Worm (Caenorhabditis elegans) whole organism, L3 larva: ENCODE results near the gene nhr-188.

ENCODE experiments used
- ZK546.5 ChIP-seq: sonication (generic microtip); optimal IDR thresholded peaks from 2 replicates; lab custom pipeline; 2017; ENCODE audit warnings: missing biosample characterization, missing genetic modification characterization
- aly-2 ChIP-seq: fragments of 150-350 bp; optimal IDR thresholded peaks from 2 replicates; lab custom pipeline; 2014; ENCODE audit warnings: missing biosample characterization, missing genetic modification characterization
- ama-1 ChIP-seq: fragments of 150-350 bp; optimal IDR thresholded peaks from 2 replicates; lab custom pipeline; 2018
- ceh-16 ChIP-seq: sonication (generic microtip); optimal IDR thresholded peaks from 2 replicates; lab custom pipeline; 2017; ENCODE audit warnings: missing biosample characterization, missing genetic modification characterization
- ceh-28 ChIP-seq: fragments of 150-350 bp; optimal IDR thresholded peaks from 2 replicates; lab custom pipeline; 2014; ENCODE audit warnings: missing biosample characterization, missing genetic modification reagents, missing genetic modification characterization
- ceh-82 ChIP-seq: fragments of 150-350 bp; optimal IDR thresholded peaks from 2 replicates; lab custom pipeline; 2014; ENCODE audit warnings: missing biosample characterization, missing genetic modification characterization
- ceh-9 ChIP-seq: sonication (generic microtip); optimal IDR thresholded peaks from 2 replicates; lab custom pipeline; 2018; ENCODE audit warnings: missing biosample characterization, missing genetic modification characterization
- daf-12 ChIP-seq: fragments of 150-350 bp; optimal IDR thresholded peaks from 2 replicates; lab custom pipeline; 2014; ENCODE audit warnings: missing biosample characterization, missing genetic modification reagents, missing genetic modification characterization
- egl-5 ChIP-seq: fragments of 150-350 bp; optimal IDR thresholded peaks from 2 replicates; lab custom pipeline; 2017; ENCODE audit warnings: missing biosample characterization, missing genetic modification reagents, missing genetic modification characterization, inconsistent platforms
- fkh-10 ChIP-seq: sonication (generic microtip); optimal IDR thresholded peaks from 2 replicates; lab custom pipeline; 2017; ENCODE audit warnings: missing biosample characterization, missing genetic modification reagents, missing genetic modification characterization
- fkh-2 ChIP-seq: fragments of 150-350 bp; optimal IDR thresholded peaks from 2 replicates; lab custom pipeline; 2014; ENCODE audit warnings: missing biosample characterization, missing genetic modification reagents, missing genetic modification characterization
- fos-1 ChIP-seq: fragments of 150-350 bp; optimal IDR thresholded peaks from 2 replicates; lab custom pipeline; 2014; ENCODE audit warnings: missing biosample characterization, missing genetic modification characterization
- hmg-11 ChIP-seq: sonication (generic microtip); optimal IDR thresholded peaks from 2 replicates; lab custom pipeline; 2016; ENCODE audit warnings: missing genetic modification characterization, missing compliant biosample characterization
- jun-1 ChIP-seq: fragments of 150-350 bp; optimal IDR thresholded peaks from 2 replicates; lab custom pipeline; 2014; ENCODE audit warnings: missing biosample characterization, missing genetic modification reagents, missing genetic modification characterization
- lin-15B ChIP-seq: fragments of 150-350 bp; optimal IDR thresholded peaks from 2 replicates; lab custom pipeline; 2014; ENCODE audit warnings: missing biosample characterization, missing genetic modification characterization
- lin-39 ChIP-seq: fragments of 150-350 bp; optimal IDR thresholded peaks from 2 replicates; lab custom pipeline; 2018; ENCODE audit warnings: missing biosample characterization, missing genetic modification reagents, missing genetic modification characterization
- lsy-12 ChIP-seq: sonication (generic microtip); optimal IDR thresholded peaks from 2 replicates; lab custom pipeline; 2016; ENCODE audit warnings: mild to moderate bottlenecking, missing genetic modification characterization, missing compliant biosample characterization
- mdl-1 ChIP-seq: fragments of 150-350 bp; optimal IDR thresholded peaks from 2 replicates; lab custom pipeline; 2014; ENCODE audit warnings: missing biosample characterization, missing genetic modification characterization
- mml-1 ChIP-seq: fragments of 150-350 bp; sonication (generic microtip); optimal IDR thresholded peaks from 3 replicates; lab custom pipeline; 2014; ENCODE audit warnings: missing biosample characterization, missing genetic modification characterization
- nfya-1 ChIP-seq: sonication (generic microtip); optimal IDR thresholded peaks from 2 replicates; lab custom pipeline; 2017; ENCODE audit warnings: missing genetic modification characterization, mild to moderate bottlenecking, missing compliant biosample characterization, antibody characterized with exemption, moderate library complexity; ENCODE audit not compliant: insufficient read depth
- nhr-11 ChIP-seq: fragments of 150-350 bp; optimal IDR thresholded peaks from 2 replicates; lab custom pipeline; 2014; ENCODE audit warnings: missing biosample characterization, missing genetic modification characterization
- nhr-23 ChIP-seq: fragments of 150-350 bp; optimal IDR thresholded peaks from 2 replicates; lab custom pipeline; 2014; ENCODE audit warnings: missing biosample characterization, missing genetic modification reagents, missing genetic modification characterization
- nhr-237 ChIP-seq: fragments of 150-350 bp; optimal IDR thresholded peaks from 2 replicates; lab custom pipeline; 2014; ENCODE audit warnings: missing biosample characterization, missing genetic modification characterization
- nhr-25 ChIP-seq: sonication (generic microtip); optimal IDR thresholded peaks from 2 replicates; lab custom pipeline; 2017; ENCODE audit warnings: missing biosample characterization, missing genetic modification characterization
- nhr-43 ChIP-seq: sonication (generic microtip); optimal IDR thresholded peaks from 2 replicates; lab custom pipeline; 2016; ENCODE audit warnings: mild to moderate bottlenecking, missing genetic modification characterization, missing compliant biosample characterization; ENCODE audit not compliant: poor library complexity, severe bottlenecking
- nhr-67 ChIP-seq: fragments of 150-350 bp; optimal IDR thresholded peaks from 2 replicates; lab custom pipeline; 2014; ENCODE audit warnings: missing biosample characterization, missing genetic modification characterization
- nhr-76 ChIP-seq: fragments of 150-350 bp; sonication (generic microtip); optimal IDR thresholded peaks from 5 replicates; lab custom pipeline; 2014; ENCODE audit warnings: missing biosample characterization, missing genetic modification characterization
- nhr-77 ChIP-seq: fragments of 150-350 bp; optimal IDR thresholded peaks from 2 replicates; lab custom pipeline; 2014; ENCODE audit warnings: missing biosample characterization, missing genetic modification characterization
- pha-4 ChIP-seq: fragments of 150-350 bp; optimal IDR thresholded peaks from 2 replicates; lab custom pipeline; 2014; ENCODE audit warnings: missing biosample characterization, missing genetic modification reagents, missing genetic modification characterization
- pqm-1 ChIP-seq: fragments of 150-350 bp; optimal IDR thresholded peaks from 2 replicates; lab custom pipeline; 2017; ENCODE audit warnings: missing biosample characterization, missing genetic modification characterization, inconsistent platforms
- skn-1 ChIP-seq: fragments of 150-350 bp; optimal IDR thresholded peaks from 2 replicates; lab custom pipeline; 2014; ENCODE audit warnings: missing biosample characterization, missing genetic modification characterization
- snpc-4 ChIP-seq: fragments of 150-350 bp; optimal IDR thresholded peaks from 2 replicates; lab custom pipeline; 2014; ENCODE audit warnings: missing biosample characterization, missing genetic modification characterization
- unc-39 ChIP-seq: sonication (generic microtip); optimal IDR thresholded peaks from 4 replicates; lab custom pipeline; 2017; ENCODE audit warnings: missing biosample characterization, missing genetic modification characterization
- unc-62 ChIP-seq: fragments of 150-350 bp; sonication (generic microtip); optimal IDR thresholded peaks from 4 replicates; lab custom pipeline; 2014; ENCODE audit warnings: missing biosample characterization, missing genetic modification reagents, missing genetic modification characterization
- zag-1 ChIP-seq: fragments of 150-350 bp; optimal IDR thresholded peaks from 2 replicates; lab custom pipeline; 2014; ENCODE audit warnings: missing biosample characterization, missing genetic modification characterization
- ztf-11 ChIP-seq: fragments of 150-350 bp; optimal IDR thresholded peaks from 2 replicates; lab custom pipeline; 2014; ENCODE audit warnings: missing biosample characterization, missing genetic modification characterization
- ztf-4 ChIP-seq: fragments of 150-350 bp; optimal IDR thresholded peaks from 2 replicates; lab custom pipeline; 2014; ENCODE audit warnings: missing biosample characterization, missing genetic modification characterization

nhr-188 gene

DNA sequence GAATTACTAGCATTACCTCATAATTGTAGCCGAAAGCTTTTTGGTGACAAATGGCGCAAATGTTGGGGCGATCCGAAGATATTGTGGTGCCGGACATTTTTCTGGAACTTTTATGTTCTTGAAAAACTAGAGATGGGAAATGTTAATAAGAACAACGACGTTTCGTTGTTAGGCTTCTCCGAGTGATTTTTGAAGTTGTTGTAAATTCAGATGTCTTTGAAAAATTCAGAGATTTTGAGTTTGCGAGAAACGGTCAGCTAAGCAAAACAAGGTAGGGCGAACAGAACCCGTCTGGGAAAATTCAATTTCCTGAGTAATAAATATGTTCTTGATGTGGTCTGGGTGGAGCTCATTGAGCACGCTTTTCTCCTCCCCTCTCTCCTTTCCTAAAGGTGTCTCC, 28.4 kb upstream of the nhr-188 start, which contains the start of gene nhr-124:
TSS of gene nhr-124 (minus strand) at position 101 of the 400 bp plus-strand sequence.
- TF ChIP-seq ztf-4 (tag; lab: Kevin White, UChicago) (no peak), nhr-23 (tag; lab: Kevin White, UChicago) (no peak)
- TF ChIP-seq, all 47 proteins: peak for 0

DNA sequence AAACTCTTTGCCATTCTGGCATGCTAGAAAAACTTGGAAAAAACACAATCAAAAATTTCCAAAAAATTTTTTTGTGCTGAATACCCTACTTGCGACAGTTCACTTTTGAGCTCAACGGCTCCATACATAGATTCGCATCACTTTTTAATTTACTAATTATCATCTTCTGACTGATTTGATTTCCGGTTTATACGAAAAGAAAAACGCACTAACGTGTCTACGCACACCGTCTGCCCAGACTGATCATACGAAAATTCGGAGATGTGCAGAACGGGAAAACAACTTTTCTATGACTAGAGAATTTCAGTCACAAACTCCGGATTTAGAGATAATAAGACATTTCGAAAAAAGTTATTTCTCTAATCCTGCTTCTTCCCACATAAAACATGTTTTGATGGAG, 26.9 kb upstream of the nhr-188 start:
- TF ChIP-seq nhr-43 (tag; lab: Kevin White, UChicago) (no peak), pha-4 (tag; lab: Kevin White, UChicago) (no peak), mml-1 (tag; lab: Kevin White, UChicago) (no peak), ceh-16 (tag; lab: Kevin White, UChicago) (no peak), daf-12 (tag; lab: Kevin White, UChicago) (no peak), unc-39 (tag; lab: Kevin White, UChicago) (no peak), pqm-1 (tag; lab: Kevin White, UChicago) (no peak), ceh-9 (no peak), ama-1 (lab: Kevin White, UChicago) (no peak), nfya-1 (tag; lab: Kevin White, UChicago) (no peak), fkh-2 (no peak), fkh-10 (GFP tag; lab: Kevin White, UChicago) (no peak), ztf-11 (no peak), lin-39 (tag; lab: Kevin White, UChicago) (no peak), lsy-12 (no peak), nhr-77 (tag; lab: Kevin White, UChicago) (no peak), mdl-1 (tag; lab: Kevin White, UChicago) (no peak), fos-1 (no peak), lin-15B (no peak), egl-5 (tag; lab: Kevin White, UChicago) (no peak)

DNA sequence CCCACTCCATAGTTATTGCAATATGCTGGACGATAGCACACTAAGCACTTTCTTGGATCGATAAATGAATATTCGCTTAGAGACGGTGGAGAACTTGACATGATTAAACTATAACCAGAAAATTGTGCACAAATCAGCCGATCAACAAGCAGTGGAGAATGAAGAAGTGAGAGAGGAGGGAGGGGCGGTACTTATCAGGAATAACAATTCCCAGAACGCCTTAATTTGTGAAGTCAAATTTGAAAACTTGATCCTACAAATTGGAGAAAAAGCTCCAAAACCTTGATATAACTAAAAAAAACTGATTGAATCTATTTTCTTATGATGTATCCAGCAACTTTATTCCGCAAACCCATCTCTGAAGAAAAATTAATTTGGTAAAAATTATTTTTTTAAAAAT, 20.6 kb upstream of the nhr-188 start, which contains the start of gene nhr-159:
TSS of gene nhr-159 (minus strand) at position 101 of the 400 bp plus-strand sequence.
- TF ChIP-seq pha-4 (tag; lab: Kevin White, UChicago) (no peak), ceh-28 (tag; lab: Kevin White, UChicago) (no peak), snpc-4 (tag; lab: Kevin White, UChicago) (no peak), ceh-82 (no peak), nhr-76 (no peak), aly-2 (tag; lab: Kevin White, UChicago) (no peak), pqm-1 (tag; lab: Kevin White, UChicago) (no peak), nhr-67 (tag; lab: Kevin White, UChicago) (no peak), skn-1 (tag; lab: Kevin White, UChicago) (no peak), zag-1 (tag; lab: Kevin White, UChicago) (no peak), nhr-11 (tag; lab: Kevin White, UChicago) (no peak), hmg-11 (tag; lab: Kevin White, UChicago) (no peak), unc-62 (GFP tag; lab: Kevin White, UChicago) (no peak)

DNA sequence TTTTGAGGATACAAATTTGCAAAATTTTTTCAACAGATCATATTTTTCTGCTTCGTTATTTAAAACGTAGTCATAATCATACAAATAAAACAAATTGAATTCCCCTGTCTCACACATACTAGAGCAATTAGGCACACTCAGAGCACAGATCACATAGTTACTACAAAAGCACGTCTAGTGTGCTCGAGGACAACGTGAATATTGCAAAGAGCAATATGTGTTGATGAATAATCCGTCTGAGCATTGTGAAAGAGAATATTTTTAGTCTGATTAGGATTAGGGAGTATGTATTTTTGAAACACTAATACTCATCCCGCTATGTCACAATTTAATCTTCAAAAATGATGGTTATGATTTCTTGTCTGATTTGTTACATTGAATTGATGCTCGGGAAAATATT, 19.6 kb upstream of the nhr-188 start:
- TF ChIP-seq skn-1 (tag; lab: Kevin White, UChicago) (no peak), nhr-76 (no peak), ceh-9 (no peak), ZK546.5 (tag; lab: Kevin White, UChicago) (no peak), fkh-2 (no peak), nhr-237 (tag; lab: Kevin White, UChicago) (no peak), ceh-16 (tag; lab: Kevin White, UChicago) (no peak), ama-1 (lab: Kevin White, UChicago) (no peak), jun-1 (tag; lab: Kevin White, UChicago) (no peak), unc-39 (tag; lab: Kevin White, UChicago) (no peak), nhr-77 (tag; lab: Kevin White, UChicago) (no peak), hmg-11 (tag; lab: Kevin White, UChicago) (no peak), pqm-1 (tag; lab: Kevin White, UChicago) (no peak), nhr-25 (tag; lab: Kevin White, UChicago) (no peak)
